Fruit fly (Drosophila melanogaster): ENCODE measurements around the gene Eaat1.

DNA sequence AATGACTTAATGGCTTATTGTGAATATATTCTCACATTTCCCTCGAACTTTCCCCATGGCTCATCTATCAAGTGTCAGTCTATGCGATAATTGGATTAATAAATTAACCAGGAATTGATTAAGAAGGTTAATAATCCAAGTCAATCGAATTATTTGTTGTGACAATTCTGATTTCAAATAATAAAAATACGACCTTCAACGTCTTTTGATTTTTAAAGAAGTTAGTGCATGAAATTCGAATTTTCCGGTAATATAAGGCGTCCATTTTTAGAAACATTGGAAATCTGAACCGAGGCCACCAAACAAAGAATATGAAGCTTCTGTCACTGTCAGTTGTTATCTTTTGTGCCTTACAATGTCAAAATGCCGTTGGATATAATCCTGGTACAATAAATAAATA, 15.9 kb downstream of the Eaat1 start, which contains the start of gene CG43350:
- no peak for TF ChIP-seq crc (GFP tag; optimal IDR thresholded peaks at IDR 0.05)
- TF ChIP-seq tup (GFP tag; optimal IDR thresholded peaks at IDR 0.05) = no peak
- TF ChIP-seq CG17568 (GFP tag; optimal IDR thresholded peaks at IDR 0.05) = no peak
- no peak for TF ChIP-seq CG11560 (tag; IDR thresholded peaks at IDR 0.05)
- no peak for TF ChIP-seq Ada2b (GFP tag; IDR thresholded peaks at IDR 0.05)
- no peak for TF ChIP-seq da (GFP tag; optimal IDR thresholded peaks at IDR 0.05)
- no peak for TF ChIP-seq btn (GFP tag; optimal IDR thresholded peaks at IDR 0.05)

Data from whole organism, embryonic.